Fruit fly (Drosophila melanogaster) Kc167 (cell line): Measurements from ENCODE around the gene Larp4B.

Source experiments
- Myc ChIP-seq: fragments of >200 bp; optimal IDR thresholded peaks from 2 replicates; lab custom pipeline; 2017; ENCODE audit warnings: missing external identifiers
- h ChIP-seq: fragments of >200 bp; optimal IDR thresholded peaks from 3 replicates; lab custom pipeline; 2018; ENCODE audit warnings: missing external identifiers
- insv ChIP-seq: fragments of >200 bp; optimal IDR thresholded peaks from 3 replicates; lab custom pipeline; 2018; ENCODE audit warnings: missing external identifiers

DNA sequence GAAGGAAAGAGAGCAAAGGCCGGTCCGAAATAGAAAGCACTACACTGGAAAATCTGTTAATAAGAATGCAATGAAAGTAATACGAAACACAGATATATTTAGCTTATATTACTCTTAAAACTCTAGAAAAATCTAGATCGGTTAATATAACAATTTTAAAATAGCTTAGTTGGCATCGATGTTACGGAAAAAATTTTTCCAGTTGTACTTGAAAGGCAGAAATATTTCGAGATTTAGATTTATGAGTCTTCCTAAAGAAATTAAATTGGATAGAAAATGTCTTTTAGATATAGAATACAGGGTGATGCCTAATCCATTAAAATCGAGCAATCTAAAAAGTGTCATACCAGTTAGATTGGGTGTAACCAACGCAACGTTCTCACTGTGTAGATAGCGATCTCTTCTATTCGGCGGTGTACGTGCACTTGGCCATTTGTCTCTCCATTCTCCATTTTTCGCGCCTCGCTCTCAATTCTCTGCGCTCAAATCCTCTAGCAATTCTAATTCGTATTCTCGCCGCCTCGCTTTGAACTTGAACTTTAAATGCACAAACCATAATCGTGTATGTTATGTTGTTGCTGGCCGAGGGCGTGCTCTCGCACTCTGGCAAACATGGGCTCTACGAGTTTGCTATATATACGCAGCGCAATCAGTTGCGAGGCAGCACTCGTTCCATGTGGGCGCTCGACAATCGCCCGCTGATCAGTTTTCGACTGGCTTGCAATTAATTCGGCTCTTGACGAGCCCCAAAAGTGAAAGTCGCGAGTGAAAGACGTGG lies 25.5 kb downstream of the Larp4B start:
- TF ChIP-seq insv (lab: Kevin White, UChicago) (no peak), h (lab: Kevin White, UChicago) (no peak), Myc (no peak)
